Fruit fly (Drosophila melanogaster) whole organism, embryonic: Measurements from ENCODE around the gene BNIP3.
A peak's percentile ranks its signal among the peaks of the same experiment; 100 is the strongest.

ENCODE experiments used
- Awh ChIP-seq: fragments of 200-800 bp; sonication (Bioruptor generic); IDR thresholded peaks from 2 replicates; pipeline ENCODE4, ENCODE4 v1.3.6; 2022; ENCODE audit warnings: missing biosample characterization, missing genetic modification characterization
- CG1024 ChIP-seq: fragments of 200-800 bp; sonication (Bioruptor generic); IDR thresholded peaks from 2 replicates; pipeline ENCODE4 v1.3.6; 2022; ENCODE audit warnings: missing biosample characterization, missing genetic modification characterization
- CG12219 ChIP-seq: fragments of 200-800 bp; sonication (Bioruptor generic); optimal IDR thresholded peaks from 3 replicates; lab custom pipeline; 2018; ENCODE audit warnings: missing biosample characterization, mild to moderate bottlenecking, missing genetic modification characterization
- CG1233 ChIP-seq: fragments of 200-800 bp; sonication (Bioruptor generic); optimal IDR thresholded peaks from 4 replicates; lab custom pipeline; 2018; ENCODE audit warnings: missing biosample characterization, mild to moderate bottlenecking, missing genetic modification characterization
- CG12391 ChIP-seq: fragments of 200-800 bp; sonication (Bioruptor generic); optimal IDR thresholded peaks from 3 replicates; lab custom pipeline; 2018; ENCODE audit warnings: missing biosample characterization, mild to moderate bottlenecking, missing genetic modification characterization, moderate library complexity
- CG14667 ChIP-seq: fragments of 200-800 bp; sonication (Bioruptor generic); IDR thresholded peaks from 2 replicates; pipeline ENCODE4 v1.3.6; 2022; ENCODE audit warnings: missing biosample characterization, missing genetic modification characterization
- CG15011 ChIP-seq: fragments of 200-800 bp; sonication (Bioruptor generic); optimal IDR thresholded peaks from 3 replicates; lab custom pipeline; 2018; ENCODE audit warnings: missing biosample characterization, mild to moderate bottlenecking, missing genetic modification characterization
- CG1529 ChIP-seq: fragments of 200-800 bp; sonication (Bioruptor generic); optimal IDR thresholded peaks from 3 replicates; lab custom pipeline; 2018; ENCODE audit warnings: missing biosample characterization, missing genetic modification characterization
- CG15601 ChIP-seq: fragments of 200-800 bp; sonication (Bioruptor generic); optimal IDR thresholded peaks from 3 replicates; lab custom pipeline; 2019; ENCODE audit warnings: missing biosample characterization, mild to moderate bottlenecking, missing genetic modification characterization, moderate library complexity
- CG16863 ChIP-seq: fragments of 200-800 bp; sonication (Bioruptor generic); optimal IDR thresholded peaks from 3 replicates; lab custom pipeline; 2016; ENCODE audit warnings: missing biosample characterization, missing genetic modification characterization
- CG17359 ChIP-seq: fragments of 200-800 bp; sonication (Bioruptor generic); optimal IDR thresholded peaks from 3 replicates; lab custom pipeline; 2018; ENCODE audit warnings: missing biosample characterization, mild to moderate bottlenecking, missing genetic modification characterization, moderate library complexity
- CG17568 ChIP-seq: fragments of 200-800 bp; sonication (Bioruptor generic); optimal IDR thresholded peaks from 2 replicates; lab custom pipeline; 2018; ENCODE audit warnings: missing biosample characterization, mild to moderate bottlenecking, missing genetic modification characterization, moderate library complexity
- CG30431 ChIP-seq: fragments of 200-800 bp; sonication (Bioruptor generic); optimal IDR thresholded peaks from 2 replicates; lab custom pipeline; 2017; ENCODE audit warnings: missing biosample characterization, missing genetic modification characterization
- CG3065 ChIP-seq: fragments of 200-800 bp; sonication (Bioruptor generic); optimal IDR thresholded peaks from 2 replicates; lab custom pipeline; 2016; ENCODE audit warnings: missing biosample characterization, missing genetic modification characterization
- CG4360 ChIP-seq: fragments of 200-800 bp; sonication (Bioruptor generic); IDR thresholded peaks from 2 replicates; pipeline ENCODE4 v1.3.6; 2022; ENCODE audit warnings: missing biosample characterization, missing genetic modification characterization
- CG4617 ChIP-seq: fragments of 200-800 bp; sonication (Bioruptor generic); optimal IDR thresholded peaks from 3 replicates; lab custom pipeline; 2016; ENCODE audit warnings: missing biosample characterization, missing genetic modification characterization, borderline replicate concordance
- CG4730 ChIP-seq: fragments of 200-800 bp; sonication (Bioruptor generic); IDR thresholded peaks from 2 replicates; pipeline ENCODE4 v1.3.6; 2022; ENCODE audit warnings: missing biosample characterization, missing genetic modification characterization
- CG6765 ChIP-seq: fragments of 200-800 bp; sonication (Bioruptor generic); optimal IDR thresholded peaks from 3 replicates; lab custom pipeline; 2017; ENCODE audit warnings: missing biosample characterization, mild to moderate bottlenecking, missing genetic modification characterization
- CG7556 ChIP-seq: fragments of 200-800 bp; sonication (Bioruptor generic); optimal IDR thresholded peaks from 2 replicates; lab custom pipeline; 2017; ENCODE audit warnings: missing biosample characterization, mild to moderate bottlenecking, missing genetic modification characterization
- CG9609 ChIP-seq: fragments of 200-800 bp; sonication (Bioruptor generic); optimal IDR thresholded peaks from 3 replicates; lab custom pipeline; 2016; ENCODE audit warnings: missing biosample characterization, missing genetic modification characterization
- Dll ChIP-seq: fragments of 200-800 bp; sonication (Bioruptor generic); IDR thresholded peaks from 4 replicates; pipeline ENCODE4 v1.3.6; 2022; ENCODE audit warnings: missing biosample characterization, missing genetic modification characterization; ENCODE audit not compliant: partially characterized antibody
- Ets65A ChIP-seq: fragments of 200-800 bp; sonication (Bioruptor generic); peaks from one replicate; lab custom pipeline; 2016; ENCODE audit warnings: missing biosample characterization, missing genetic modification characterization
- HHEX ChIP-seq: fragments of 200-800 bp; sonication (Bioruptor generic); optimal IDR thresholded peaks from 3 replicates; lab custom pipeline; 2017; ENCODE audit warnings: missing biosample characterization, mild to moderate bottlenecking, missing genetic modification characterization, missing genetic modification reagents
- Med ChIP-seq: fragments of 200-800 bp; sonication (Bioruptor generic); peaks from one replicate; lab custom pipeline; 2016; ENCODE audit warnings: missing biosample characterization, missing genetic modification characterization, mild to moderate bottlenecking, inconsistent platforms, moderate library complexity
- NC2α ChIP-seq: fragments of 200-800 bp; sonication (Bioruptor generic); optimal IDR thresholded peaks from 2 replicates; lab custom pipeline; 2016; ENCODE audit warnings: missing biosample characterization, missing genetic modification characterization
- TFAM ChIP-seq: fragments of 200-800 bp; sonication (Bioruptor generic); optimal IDR thresholded peaks from 2 replicates; lab custom pipeline; 2017; ENCODE audit warnings: missing biosample characterization, missing genetic modification characterization, inconsistent platforms
- Xrp1 ChIP-seq: fragments of 200-800 bp; sonication (Bioruptor generic); IDR thresholded peaks from 2 replicates; pipeline ENCODE4 v1.3.6; 2022; ENCODE audit warnings: missing biosample characterization, missing genetic modification characterization
- bigmax ChIP-seq: fragments of 200-800 bp; sonication (Bioruptor generic); optimal IDR thresholded peaks from 2 replicates; lab custom pipeline; 2018; ENCODE audit warnings: missing biosample characterization, mild to moderate bottlenecking, missing genetic modification characterization
- btn ChIP-seq: fragments of 200-800 bp; sonication (Bioruptor generic); optimal IDR thresholded peaks from 2 replicates; lab custom pipeline; 2016; ENCODE audit warnings: missing biosample characterization, missing genetic modification characterization
- da ChIP-seq: fragments of 200-800 bp; sonication (Bioruptor generic); optimal IDR thresholded peaks from 2 replicates; lab custom pipeline; 2016; ENCODE audit warnings: missing biosample characterization, missing genetic modification characterization
- dm ChIP-seq: fragments of 200-800 bp; sonication (Bioruptor generic); optimal IDR thresholded peaks from 3 replicates; lab custom pipeline; 2016; ENCODE audit warnings: missing biosample characterization, missing genetic modification characterization
- ems ChIP-seq: fragments of 200-800 bp; sonication (Bioruptor generic); optimal IDR thresholded peaks from 3 replicates; lab custom pipeline; 2016; ENCODE audit warnings: missing biosample characterization, missing genetic modification characterization
- exex ChIP-seq: fragments of 200-800 bp; sonication (Bioruptor generic); optimal IDR thresholded peaks from 4 replicates; lab custom pipeline; 2018; ENCODE audit warnings: missing biosample characterization, mild to moderate bottlenecking, missing genetic modification characterization, moderate library complexity
- gsb ChIP-seq: fragments of 200-800 bp; sonication (Bioruptor generic); IDR thresholded peaks from 2 replicates; pipeline ENCODE4 v1.3.6; 2022; ENCODE audit warnings: missing biosample characterization, missing genetic modification characterization
- hb ChIP-seq: fragments of 200-800 bp; sonication (Bioruptor generic); IDR thresholded peaks from 3 replicates; pipeline ENCODE4 v1.3.6; 2022; ENCODE audit warnings: missing biosample characterization, missing genetic modification characterization; ENCODE audit not compliant: partially characterized antibody
- hth ChIP-seq: fragments of >200 bp; optimal IDR thresholded peaks from 2 replicates; lab custom pipeline; 2017; ENCODE audit warnings: inconsistent platforms
- jumu ChIP-seq: fragments of 200-800 bp; sonication (Bioruptor generic); optimal IDR thresholded peaks from 3 replicates; lab custom pipeline; 2016; ENCODE audit warnings: missing biosample characterization, missing genetic modification characterization
- kay ChIP-seq: fragments of 200-800 bp; sonication (Bioruptor generic); optimal IDR thresholded peaks from 2 replicates; lab custom pipeline; 2016; ENCODE audit warnings: missing biosample characterization, missing genetic modification characterization
- lab ChIP-seq: fragments of 200-800 bp; sonication (Bioruptor generic); optimal IDR thresholded peaks from 3 replicates; lab custom pipeline; 2017; ENCODE audit warnings: missing biosample characterization, missing genetic modification characterization, mild to moderate bottlenecking, moderate library complexity, missing genetic modification reagents
- lbe ChIP-seq: fragments of 200-800 bp; sonication (Bioruptor generic); optimal IDR thresholded peaks from 2 replicates; lab custom pipeline; 2016; ENCODE audit warnings: missing biosample characterization, mild to moderate bottlenecking, missing genetic modification characterization
- lov ChIP-seq, 2 experiments: fragments of 200-800 bp in 1 of 2; fragments of >200 bp in 1 of 2; sonication (Bioruptor generic) in 1 of 2; IDR thresholded peaks in 1 of 2; optimal IDR thresholded peaks in 1 of 2; 2 replicates in 1 of 2; 3 replicates in 1 of 2; pipeline versions ENCODE4 v1.3.6 to Lab custom; 2017 to 2022; ENCODE audit warnings: missing biosample characterization in 1 of 2, missing genetic modification characterization in 1 of 2
- luna ChIP-seq: fragments of 200-800 bp; sonication (Bioruptor generic); optimal IDR thresholded peaks from 2 replicates; lab custom pipeline; 2016; ENCODE audit warnings: missing biosample characterization, missing genetic modification characterization
- mirr ChIP-seq: fragments of 200-800 bp; sonication (Bioruptor generic); optimal IDR thresholded peaks from 3 replicates; lab custom pipeline; 2018; ENCODE audit warnings: missing biosample characterization, mild to moderate bottlenecking, missing genetic modification characterization
- pros ChIP-seq: fragments of 200-800 bp; sonication (Bioruptor generic); optimal IDR thresholded peaks from 3 replicates; lab custom pipeline; 2019; ENCODE audit warnings: missing biosample characterization, mild to moderate bottlenecking, missing genetic modification characterization, moderate library complexity
- ranshi ChIP-seq: fragments of 200-800 bp; sonication (Bioruptor generic); IDR thresholded peaks from 2 replicates; pipeline ENCODE4 v1.3.6; 2022; ENCODE audit warnings: missing biosample characterization, missing genetic modification characterization
- trh ChIP-seq: fragments of 200-800 bp; sonication (Bioruptor generic); optimal IDR thresholded peaks from 2 replicates; lab custom pipeline; 2016; ENCODE audit warnings: missing biosample characterization, missing genetic modification characterization
- vvl ChIP-seq: fragments of 200-800 bp; sonication (Bioruptor generic); IDR thresholded peaks from 2 replicates; pipeline ENCODE4 v1.3.6; 2022; ENCODE audit warnings: missing biosample characterization, missing genetic modification characterization

Gene BNIP3

dm6 chr3L:20472607-20473006 lies 46.6 kb downstream of the BNIP3 start:
- no peak for TF ChIP-seq CG7556 (GFP tag; lab: Kevin White, UChicago)
- no peak for TF ChIP-seq lbe (GFP tag; lab: Kevin White, UChicago)
- TF ChIP-seq vvl (GFP tag; lab: Robert Waterston, UW), result no peak
- no peak for TF ChIP-seq CG3065 (GFP tag; lab: Kevin White, UChicago)
- TF ChIP-seq lab (GFP tag; lab: Kevin White, UChicago), result no peak
- TF ChIP-seq CG4360 (GFP tag; lab: Robert Waterston, UW), result peak; percentile 85
- TF ChIP-seq da (GFP tag; lab: Kevin White, UChicago), result peak; percentile 21
- no peak for TF ChIP-seq Awh (GFP tag; lab: Robert Waterston, UW)
- TF ChIP-seq lov (optimal IDR thresholded peaks at IDR 0.05; lab: Kevin White, UChicago), result no peak
- TF ChIP-seq lov (GFP tag; IDR thresholded peaks at IDR 0.05; lab: Robert Waterston, UW), result 0 out of 3 replicates have a peak, but pooled peaks have one; percentile 50
- peak; percentile 68 for TF ChIP-seq Med (GFP tag; lab: Kevin White, UChicago)
- TF ChIP-seq, all 482 proteins: peak for 4

dm6 chr3L:20471499-20472313 lies 47.5 kb downstream of the BNIP3 start:
- TF ChIP-seq gsb (GFP tag; lab: Robert Waterston, UW) (no peak), Dll (GFP tag; lab: Robert Waterston, UW) (no peak), CG4617 (GFP tag; lab: Kevin White, UChicago) (peak; percentile 15), Ets65A (peak; percentile 47), trh (GFP tag; lab: Kevin White, UChicago) (peak; percentile 12), kay (GFP tag; lab: Kevin White, UChicago) (peak; percentile 17), ranshi (GFP tag; lab: Robert Waterston, UW) (no peak), Xrp1 (GFP tag; lab: Robert Waterston, UW) (peak; percentile 57), bigmax (GFP tag; lab: Kevin White, UChicago) (peak; percentile 3), exex (peak; percentile 51), luna (peak; percentile 5), mirr (peak; percentile 66), CG17568 (GFP tag; lab: Kevin White, UChicago) (peak; percentile 69), pros (GFP tag; lab: Kevin White, UChicago) (no peak), CG17359 (tag; lab: Kevin White, UChicago) (peak; percentile 59), HHEX (GFP tag; lab: Kevin White, UChicago) (peak; percentile 75), CG1024 (GFP tag; lab: Robert Waterston, UW) (no peak), CG15601 (tag; lab: Kevin White, UChicago) (peak; percentile 63), ems (GFP tag; lab: Kevin White, UChicago) (peak; percentile 60), dm (GFP tag; lab: Kevin White, UChicago) (peak; percentile 25), CG30431 (GFP tag; lab: Kevin White, UChicago) (peak; percentile 27), CG1529 (GFP tag; lab: Kevin White, UChicago) (peak; percentile 73), CG12219 (GFP tag; lab: Kevin White, UChicago) (peak; percentile 30), CG6765 (peak; percentile 49), NC2α (peak; percentile 60), Awh (GFP tag; lab: Robert Waterston, UW) (peak; percentile 52; the same call in 1 of the 2 replicates), CG12391 (tag; lab: Kevin White, UChicago) (peak; percentile 25), CG9609 (GFP tag; lab: Kevin White, UChicago) (peak; percentile 46), jumu (GFP tag; lab: Kevin White, UChicago) (peak; percentile 38), CG15011 (GFP tag; lab: Kevin White, UChicago) (peak; percentile 73), CG1233 (peak; percentile 69), CG16863 (GFP tag; lab: Kevin White, UChicago) (peak; percentile 74), btn (peak; percentile 45), CG4730 (GFP tag; lab: Robert Waterston, UW) (no peak), CG14667 (GFP tag; lab: Robert Waterston, UW) (no peak), TFAM (GFP tag; lab: Kevin White, UChicago) (peak; percentile 54), hth (lab: Kevin White, UChicago) (no peak), hb (GFP tag; lab: Robert Waterston, UW) (no peak)
